Fruit fly (Drosophila melanogaster) whole organism, embryonic: Measurements from ENCODE around the gene CG43678.
A peak's percentile ranks its signal among the peaks of the same experiment; 100 is the strongest.

Experiments
- Atf6 ChIP-seq: fragments of 200-800 bp; sonication (Bioruptor generic); IDR thresholded peaks from 2 replicates; pipeline ENCODE4 v1.3.6; 2022; ENCODE audit warnings: missing biosample characterization, missing genetic modification characterization
- Blimp-1 ChIP-seq: fragments of 200-800 bp; sonication (Bioruptor generic); optimal IDR thresholded peaks from 3 replicates; lab custom pipeline; 2018; ENCODE audit warnings: missing biosample characterization, missing genetic modification characterization, mild to moderate bottlenecking, moderate library complexity, missing genetic modification reagents
- CG10274 ChIP-seq: fragments of 200-800 bp; sonication (Bioruptor generic); optimal IDR thresholded peaks from 3 replicates; lab custom pipeline; 2017; ENCODE audit warnings: missing biosample characterization, mild to moderate bottlenecking, missing genetic modification characterization
- CG12391 ChIP-seq: fragments of 200-800 bp; sonication (Bioruptor generic); optimal IDR thresholded peaks from 3 replicates; lab custom pipeline; 2018; ENCODE audit warnings: missing biosample characterization, mild to moderate bottlenecking, missing genetic modification characterization, moderate library complexity
- CG12659 ChIP-seq: fragments of 200-800 bp; sonication (Bioruptor generic); optimal IDR thresholded peaks from 3 replicates; lab custom pipeline; 2017; ENCODE audit warnings: mild to moderate bottlenecking, missing biosample characterization, missing genetic modification reagents, missing genetic modification characterization
- CG15696 ChIP-seq: fragments of 200-800 bp; sonication (Bioruptor generic); optimal IDR thresholded peaks from 2 replicates; lab custom pipeline; 2019; ENCODE audit warnings: missing biosample characterization, mild to moderate bottlenecking, missing genetic modification characterization, moderate library complexity
- CG17186 ChIP-seq: fragments of 200-800 bp; sonication (Bioruptor generic); optimal IDR thresholded peaks from 3 replicates; lab custom pipeline; 2017; ENCODE audit warnings: missing biosample characterization, missing genetic modification reagents, missing genetic modification characterization
- CG17802 ChIP-seq: fragments of 200-800 bp; sonication (Bioruptor generic); optimal IDR thresholded peaks from 2 replicates; lab custom pipeline; 2018; ENCODE audit warnings: missing biosample characterization, mild to moderate bottlenecking, missing genetic modification characterization, moderate library complexity
- CG18262 ChIP-seq: fragments of 200-800 bp; optimal IDR thresholded peaks from 3 replicates; lab custom pipeline; 2019; ENCODE audit warnings: missing biosample characterization, mild to moderate bottlenecking, missing genetic modification characterization, moderate library complexity
- CG18599 ChIP-seq: fragments of 200-800 bp; sonication (Bioruptor generic); optimal IDR thresholded peaks from 3 replicates; lab custom pipeline; 2017; ENCODE audit warnings: missing biosample characterization, missing genetic modification characterization, mild to moderate bottlenecking, moderate library complexity, missing genetic modification reagents
- CG2116 ChIP-seq: fragments of 200-800 bp; sonication (Bioruptor generic); optimal IDR thresholded peaks from 3 replicates; lab custom pipeline; 2018; ENCODE audit warnings: missing biosample characterization, mild to moderate bottlenecking, missing genetic modification characterization
- CG30403 ChIP-seq: fragments of 200-800 bp; sonication (Bioruptor generic); optimal IDR thresholded peaks from 3 replicates; lab custom pipeline; 2016; ENCODE audit warnings: missing biosample characterization, missing genetic modification characterization
- CG3995 ChIP-seq: fragments of 200-800 bp; sonication (Bioruptor generic); optimal IDR thresholded peaks from 3 replicates; lab custom pipeline; 2016; ENCODE audit warnings: missing biosample characterization, missing genetic modification characterization
- CG4730 ChIP-seq: fragments of 200-800 bp; sonication (Bioruptor generic); IDR thresholded peaks from 2 replicates; pipeline ENCODE4 v1.3.6; 2022; ENCODE audit warnings: missing biosample characterization, missing genetic modification characterization
- CG7372 ChIP-seq: fragments of 200-800 bp; sonication (Bioruptor generic); IDR thresholded peaks from 2 replicates; pipeline ENCODE4 v1.3.6; 2022; ENCODE audit warnings: missing biosample characterization, missing genetic modification characterization
- CG7786 ChIP-seq: fragments of 200-800 bp; sonication (Bioruptor generic); optimal IDR thresholded peaks from 2 replicates; lab custom pipeline; 2016; ENCODE audit warnings: missing biosample characterization, missing genetic modification characterization
- CG9727 ChIP-seq: fragments of 200-800 bp; sonication (Bioruptor generic); optimal IDR thresholded peaks from 3 replicates; lab custom pipeline; 2017; ENCODE audit warnings: missing biosample characterization, mild to moderate bottlenecking, missing genetic modification characterization
- Camta ChIP-seq: fragments of 200-800 bp; sonication (Bioruptor generic); optimal IDR thresholded peaks from 2 replicates; lab custom pipeline; 2016; ENCODE audit warnings: missing biosample characterization, missing genetic modification characterization
- CoRest ChIP-seq: fragments of 200-800 bp; sonication (Bioruptor generic); optimal IDR thresholded peaks from 3 replicates; lab custom pipeline; 2018; ENCODE audit warnings: missing biosample characterization, mild to moderate bottlenecking, missing genetic modification characterization, moderate library complexity
- E2f1 ChIP-seq: fragments of 200-800 bp; sonication (Bioruptor generic); IDR thresholded peaks from 2 replicates; pipeline ENCODE4 v1.3.6; 2022; ENCODE audit warnings: missing biosample characterization, missing genetic modification characterization
- Gsc ChIP-seq: fragments of 200-800 bp; sonication (Bioruptor generic); IDR thresholded peaks from 2 replicates; pipeline ENCODE4 v1.3.6; 2022; ENCODE audit warnings: missing biosample characterization, missing genetic modification characterization
- HLH4C ChIP-seq: fragments of 200-800 bp; sonication (Bioruptor generic); IDR thresholded peaks from 3 replicates; pipeline ENCODE4 v1.3.6; 2022; ENCODE audit warnings: missing biosample characterization, missing genetic modification characterization; ENCODE audit not compliant: partially characterized antibody
- HmgZ ChIP-seq: fragments of 200-800 bp; sonication (Bioruptor generic); optimal IDR thresholded peaks from 2 replicates; lab custom pipeline; 2018; ENCODE audit warnings: missing biosample characterization, mild to moderate bottlenecking, missing genetic modification characterization
- Hmr ChIP-seq: fragments of 200-800 bp; sonication (Bioruptor generic); optimal IDR thresholded peaks from 3 replicates; lab custom pipeline; 2017; ENCODE audit warnings: mild to moderate bottlenecking, missing biosample characterization, missing genetic modification reagents, missing genetic modification characterization
- Kr ChIP-seq: fragments of 200-800 bp; sonication (Bioruptor generic); optimal IDR thresholded peaks from 2 replicates; lab custom pipeline; 2017; ENCODE audit warnings: missing biosample characterization, mild to moderate bottlenecking, missing genetic modification characterization
- MESR4 ChIP-seq: fragments of 200-800 bp; sonication (Bioruptor generic); optimal IDR thresholded peaks from 2 replicates; lab custom pipeline; 2018; ENCODE audit warnings: missing biosample characterization, mild to moderate bottlenecking, missing genetic modification characterization, moderate library complexity
- Max ChIP-seq: fragments of 200-800 bp; sonication (Bioruptor generic); optimal IDR thresholded peaks from 2 replicates; lab custom pipeline; 2016; ENCODE audit warnings: missing biosample characterization, mild to moderate bottlenecking, missing genetic modification characterization
- Meics ChIP-seq: fragments of 200-800 bp; sonication (Bioruptor generic); optimal IDR thresholded peaks from 2 replicates; lab custom pipeline; 2017; ENCODE audit warnings: missing biosample characterization, mild to moderate bottlenecking, missing genetic modification characterization
- Neu2 ChIP-seq: fragments of 200-800 bp; sonication (Bioruptor generic); optimal IDR thresholded peaks from 3 replicates; lab custom pipeline; 2016; ENCODE audit warnings: missing biosample characterization, missing genetic modification characterization, borderline replicate concordance
- Nf-YB ChIP-seq: fragments of 200-800 bp; sonication (Bioruptor generic); optimal IDR thresholded peaks from 3 replicates; lab custom pipeline; 2019; ENCODE audit warnings: missing biosample characterization, mild to moderate bottlenecking, missing genetic modification characterization, moderate library complexity
- Nf-YC ChIP-seq: fragments of 200-800 bp; optimal IDR thresholded peaks from 3 replicates; lab custom pipeline; 2019; ENCODE audit warnings: missing biosample characterization, mild to moderate bottlenecking, missing genetic modification characterization, moderate library complexity
- Xbp1 ChIP-seq: fragments of 200-800 bp; sonication (Bioruptor generic); optimal IDR thresholded peaks from 3 replicates; lab custom pipeline; 2016; ENCODE audit warnings: missing biosample characterization, mild to moderate bottlenecking, missing genetic modification characterization
- YL-1 ChIP-seq: fragments of 200-800 bp; sonication (Bioruptor generic); optimal IDR thresholded peaks from 3 replicates; lab custom pipeline; 2017; ENCODE audit warnings: missing biosample characterization, mild to moderate bottlenecking, missing genetic modification characterization
- ash1 ChIP-seq: fragments of 200-800 bp; sonication (Bioruptor generic); optimal IDR thresholded peaks from 2 replicates; lab custom pipeline; 2018; ENCODE audit warnings: missing biosample characterization, mild to moderate bottlenecking, missing genetic modification characterization
- chif ChIP-seq, 2 experiments: fragments of 200-800 bp; sonication (Bioruptor generic); optimal IDR thresholded peaks; 3 replicates each; lab custom pipeline; 2016; ENCODE audit warnings: missing biosample characterization in 2 of 2, missing genetic modification characterization in 2 of 2
- dm ChIP-seq: fragments of 200-800 bp; sonication (Bioruptor generic); optimal IDR thresholded peaks from 3 replicates; lab custom pipeline; 2016; ENCODE audit warnings: missing biosample characterization, missing genetic modification characterization
- exex ChIP-seq: fragments of 200-800 bp; sonication (Bioruptor generic); optimal IDR thresholded peaks from 4 replicates; lab custom pipeline; 2018; ENCODE audit warnings: missing biosample characterization, mild to moderate bottlenecking, missing genetic modification characterization, moderate library complexity
- fd64A ChIP-seq: fragments of 200-800 bp; sonication (Bioruptor generic); optimal IDR thresholded peaks from 3 replicates; lab custom pipeline; 2018; ENCODE audit warnings: missing biosample characterization, mild to moderate bottlenecking, missing genetic modification characterization
- her ChIP-seq: fragments of 200-800 bp; sonication (Bioruptor generic); optimal IDR thresholded peaks from 2 replicates; lab custom pipeline; 2016; ENCODE audit warnings: missing biosample characterization, missing genetic modification characterization
- inv ChIP-seq: fragments of 200-800 bp; sonication (Bioruptor generic); IDR thresholded peaks from 2 replicates; pipeline ENCODE4 v1.3.6; 2022; ENCODE audit warnings: missing biosample characterization, missing genetic modification characterization; ENCODE audit not compliant: partially characterized antibody
- lab ChIP-seq: fragments of 200-800 bp; sonication (Bioruptor generic); optimal IDR thresholded peaks from 3 replicates; lab custom pipeline; 2017; ENCODE audit warnings: missing biosample characterization, missing genetic modification characterization, mild to moderate bottlenecking, moderate library complexity, missing genetic modification reagents
- lmd ChIP-seq: fragments of 200-800 bp; sonication (Bioruptor generic); IDR thresholded peaks from 2 replicates; pipeline ENCODE4 v1.3.6; 2022; ENCODE audit warnings: missing biosample characterization, missing genetic modification characterization
- lola ChIP-seq, 3 experiments: fragments of >200 bp in 2 of 3; fragments of 200-800 bp in 1 of 3; sonication (Bioruptor generic) in 1 of 3; optimal IDR thresholded peaks; 2 replicates each; lab custom pipeline; 2017 to 2019; ENCODE audit warnings: missing biosample characterization in 3 of 3, missing genetic modification characterization in 3 of 3, mild to moderate bottlenecking in 1 of 3, moderate library complexity in 1 of 3
- pnt ChIP-seq: fragments of 200-800 bp; sonication (Bioruptor generic); optimal IDR thresholded peaks from 3 replicates; lab custom pipeline; 2016; ENCODE audit warnings: missing biosample characterization, missing genetic modification characterization
- sens ChIP-seq: fragments of 200-800 bp; sonication (Bioruptor generic); peaks from one replicate; lab custom pipeline; 2016; ENCODE audit warnings: missing biosample characterization, missing genetic modification characterization
- stwl ChIP-seq: fragments of 200-800 bp; sonication (Bioruptor generic); optimal IDR thresholded peaks from 3 replicates; lab custom pipeline; 2018; ENCODE audit warnings: missing biosample characterization, mild to moderate bottlenecking, missing genetic modification characterization, moderate library complexity
- vnd ChIP-seq: fragments of 200-800 bp; sonication (Bioruptor generic); IDR thresholded peaks from 3 replicates; pipeline ENCODE4 v1.3.6; 2022; ENCODE audit warnings: missing biosample characterization, missing genetic modification characterization; ENCODE audit not compliant: partially characterized antibody

The CG43678 gene

DNA sequence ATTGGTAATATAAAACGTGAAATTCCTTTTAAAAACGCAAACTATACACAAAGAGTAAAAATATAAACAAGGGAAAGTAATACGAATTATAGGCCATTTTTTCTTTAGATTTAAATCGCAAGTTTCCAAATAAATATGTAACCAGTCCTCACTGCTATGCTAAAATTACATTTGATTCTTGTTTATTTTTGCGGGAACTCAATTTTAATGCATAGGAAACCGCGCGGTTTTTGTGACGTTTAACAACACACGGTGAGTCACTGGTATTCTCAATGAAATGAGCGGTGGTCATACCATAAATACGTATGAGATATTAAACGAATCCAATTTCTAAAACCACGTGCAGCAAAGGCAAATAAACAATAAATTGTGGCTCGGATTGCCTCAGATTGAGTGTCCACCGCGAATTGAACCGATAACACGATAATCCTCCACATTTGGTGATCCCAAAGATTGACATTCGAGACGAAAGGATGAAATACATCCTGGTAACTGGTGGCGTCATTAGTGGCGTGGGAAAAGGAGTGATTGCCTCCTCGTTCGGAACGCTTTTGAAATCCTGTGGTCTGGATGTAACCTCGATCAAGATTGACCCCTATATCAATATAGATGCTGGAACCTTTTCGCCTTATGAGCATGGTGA, 48.7 kb upstream of the CG43678 start, which contains the start of gene Ctps (continued):
- TF ChIP-seq lab (peak; percentile 24), fd64A (no peak), Camta (GFP tag; lab: Kevin White, UChicago) (no peak), Neu2 (GFP tag; lab: Kevin White, UChicago) (no peak), Max (GFP tag; lab: Kevin White, UChicago) (peak; percentile 55), CG10274 (GFP tag; lab: Kevin White, UChicago) (no peak), MESR4 (GFP tag; lab: Kevin White, UChicago) (peak; percentile 65), exex (tag; lab: Kevin White, UChicago) (no peak), CG7786 (peak; percentile 29), Hmr (GFP tag; lab: Kevin White, UChicago) (peak; percentile 27), Gsc (no peak), CG17802 (tag; lab: Kevin White, UChicago) (peak; percentile 7), chif (GFP tag; optimal IDR thresholded peaks at IDR 0.05; lab: Kevin White, UChicago) (no peak), YL-1 (GFP tag; lab: Kevin White, UChicago) (peak; percentile 28), Meics (GFP tag; lab: Kevin White, UChicago) (no peak), Blimp-1 (no peak), CG4730 (GFP tag; lab: Robert Waterston, UW) (no peak), CG17186 (peak; percentile 30), CG2116 (no peak), CG12391 (tag; lab: Kevin White, UChicago) (peak; percentile 41), HmgZ (tag; lab: Kevin White, UChicago) (peak; percentile 25), sens (GFP tag; lab: Kevin White, UChicago) (peak; percentile 67), CoRest (tag; lab: Kevin White, UChicago) (peak; percentile 4), stwl (tag; lab: Kevin White, UChicago) (peak; percentile 79), dm (GFP tag; lab: Kevin White, UChicago) (peak; percentile 76), her (GFP tag; lab: Kevin White, UChicago) (peak; percentile 50), Nf-YB (GFP tag; lab: Kevin White, UChicago) (no peak)

DNA sequence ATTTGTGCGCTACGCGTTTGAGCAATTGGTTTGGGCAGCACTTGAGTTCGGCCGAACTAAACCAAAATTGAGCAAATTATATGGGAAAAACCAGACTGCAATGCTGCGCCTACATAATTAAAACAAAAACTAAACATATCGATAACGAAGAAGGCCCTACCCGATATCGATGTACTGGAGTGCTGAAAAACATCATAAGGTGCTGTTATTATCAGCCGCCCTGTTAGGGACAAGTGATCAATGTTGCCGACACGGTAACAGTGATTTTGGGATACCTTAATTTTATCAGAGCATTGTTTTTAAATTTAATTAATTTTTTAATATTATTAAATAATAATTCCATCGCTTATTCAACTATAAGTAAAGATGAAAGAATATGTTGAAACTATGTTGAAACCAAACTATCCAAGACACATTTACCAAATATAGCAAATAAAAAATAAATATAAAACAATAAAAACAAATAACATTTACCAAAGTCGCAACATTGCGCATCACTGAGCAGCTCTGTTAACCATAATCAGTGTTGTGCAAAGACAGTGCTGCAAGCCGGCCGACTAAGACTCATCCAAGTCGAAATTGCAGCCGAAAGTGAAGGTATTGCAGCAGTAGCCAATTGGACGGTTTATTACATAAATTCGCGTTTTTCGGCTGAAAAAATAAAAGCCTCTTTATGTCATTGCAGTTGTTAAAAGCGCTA, 45.4 kb upstream of the CG43678 start, which contains the start of the genes sstn, Plp and GlyRS:
TSS of gene sstn (minus strand) at position 131 of the 700 bp plus-strand sequence.
TSS of gene Plp (minus strand) at position 136 of the 700 bp plus-strand sequence.
TSS of gene GlyRS (plus strand) at position 554 of the 700 bp plus-strand sequence.
- TF ChIP-seq CG12659 = peak; percentile 81
- TF ChIP-seq CG18599 (GFP tag; lab: Kevin White, UChicago) = peak; percentile 59
- peak; percentile 49 for TF ChIP-seq CG18262 (tag; lab: Kevin White, UChicago)
- no peak for TF ChIP-seq ash1 (GFP tag; lab: Kevin White, UChicago)
- peak; percentile 37 for TF ChIP-seq CG15696 (tag; lab: Kevin White, UChicago)
- no peak for TF ChIP-seq Kr
- TF ChIP-seq CG12391 (tag; lab: Kevin White, UChicago) = peak; percentile 65
- peak; percentile 40 for TF ChIP-seq Xbp1
- no peak for TF ChIP-seq E2f1
- TF ChIP-seq lmd (GFP tag; lab: Robert Waterston, UW) = no peak
- peak in 1 of 3 experiments; percentile 40 for TF ChIP-seq lola (GFP tag; optimal IDR thresholded peaks at IDR 0.05; lab: Kevin White, UChicago)
- no peak for TF ChIP-seq Atf6 (GFP tag; lab: Robert Waterston, UW)
- peak; percentile 59 for TF ChIP-seq Nf-YC (tag; lab: Kevin White, UChicago)
- peak; percentile 98 for TF ChIP-seq CG3995
- no peak for TF ChIP-seq vnd (GFP tag; lab: Robert Waterston, UW)
- no peak for TF ChIP-seq pnt (GFP tag; lab: Kevin White, UChicago)
- peak; percentile 47 for TF ChIP-seq CG30403 (GFP tag; lab: Kevin White, UChicago)
- no peak for TF ChIP-seq CG7372 (GFP tag; lab: Robert Waterston, UW)
- peak; percentile 49 for TF ChIP-seq inv (GFP tag; lab: Robert Waterston, UW)
- peak; percentile 17 for TF ChIP-seq CG9727 (GFP tag; lab: Kevin White, UChicago)
- TF ChIP-seq HLH4C (GFP tag; lab: Robert Waterston, UW) = peak; percentile 50; the same call in 2 of the 3 replicates
